Worm (Caenorhabditis elegans) whole organism, late embryonic: ENCODE data around the gene srw-42.

Experiments
- ama-1 ChIP-seq: fragments of 150-350 bp; optimal IDR thresholded peaks from 2 replicates; lab custom pipeline; 2014
- ceh-19 ChIP-seq: fragments of 200-800 bp; sonication (Bioruptor generic); optimal IDR thresholded peaks from 2 replicates; lab custom pipeline; 2018; ENCODE audit warnings: mild to moderate bottlenecking, missing genetic modification characterization, missing compliant biosample characterization
- hlh-6 ChIP-seq: sonication (generic microtip); optimal IDR thresholded peaks from 2 replicates; lab custom pipeline; 2016; ENCODE audit warnings: missing genotype, missing genetic modification characterization, missing compliant biosample characterization
- lim-6 ChIP-seq: sonication (generic microtip); optimal IDR thresholded peaks from 2 replicates; lab custom pipeline; 2016; ENCODE audit warnings: missing genetic modification characterization, missing compliant biosample characterization
- pag-3 ChIP-seq: sonication (generic microtip); optimal IDR thresholded peaks from 2 replicates; lab custom pipeline; 2016; ENCODE audit warnings: missing compliant biosample characterization, missing genetic modification characterization, borderline replicate concordance
- pha-4 ChIP-seq: fragments of 150-350 bp; optimal IDR thresholded peaks from 2 replicates; lab custom pipeline; 2018; ENCODE audit warnings: missing biosample characterization, missing genetic modification reagents, missing genetic modification characterization
- tbx-7 ChIP-seq: sonication (generic microtip); optimal IDR thresholded peaks from 2 replicates; lab custom pipeline; 2016; ENCODE audit warnings: missing genotype, missing genetic modification characterization, missing compliant biosample characterization
- ztf-16 ChIP-seq: sonication (generic microtip); optimal IDR thresholded peaks from 2 replicates; lab custom pipeline; 2017; ENCODE audit warnings: missing genetic modification characterization, missing compliant biosample characterization

- no peak for TF ChIP-seq lim-6 (tag; lab: Kevin White, UChicago)
- no peak for TF ChIP-seq pha-4
- no peak for TF ChIP-seq ama-1 (lab: Kevin White, UChicago)
- no peak for TF ChIP-seq tbx-7 (tag; lab: Kevin White, UChicago)
- TF ChIP-seq pag-3 (tag; lab: Kevin White, UChicago): no peak
- TF ChIP-seq ceh-19: no peak
- no peak for TF ChIP-seq hlh-6 (tag; lab: Kevin White, UChicago)
- TF ChIP-seq ztf-16 (tag; lab: Kevin White, UChicago): no peak
These were observed 18.1 kb downstream of the srw-42 start, which contains the start of gene srz-1 for ce11 chrV:16675553-16675952.
